Worm (Caenorhabditis elegans): Measurements from ENCODE around the gene F33G12.6.

DNA sequence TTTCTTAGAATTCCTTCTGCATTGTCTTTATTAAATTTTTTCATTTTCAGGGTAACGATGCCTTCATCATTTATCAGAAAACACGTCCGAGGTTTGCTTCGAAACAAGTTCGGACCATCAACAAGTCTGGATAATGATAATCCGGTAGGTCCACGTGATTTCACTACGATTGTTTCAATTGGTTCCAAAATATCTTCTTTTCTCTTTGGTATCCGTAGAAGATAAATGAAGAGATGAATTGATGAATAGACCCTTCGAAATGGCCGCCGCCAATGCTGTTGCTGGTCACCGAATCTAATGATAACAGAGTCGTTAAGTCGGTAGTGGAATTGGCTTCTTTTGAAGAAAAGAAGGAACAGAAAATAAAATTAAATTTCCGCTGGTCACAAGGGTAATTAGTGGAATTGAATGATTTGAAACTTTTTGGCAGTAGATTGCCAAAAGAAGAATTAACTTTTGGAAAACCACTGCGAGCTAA lies at the start of gene F33G12.6:
- TF ChIP-seq ces-1 (GFP tag; optimal IDR thresholded peaks at IDR 0.05) (peak; percentile 17), ceh-83 (GFP tag; optimal IDR thresholded peaks at IDR 0.05) (no peak), sptf-1 (tag; optimal IDR thresholded peaks at IDR 0.05) (no peak), elt-3 (tag; optimal IDR thresholded peaks at IDR 0.05) (no peak), unc-39 (tag; optimal IDR thresholded peaks at IDR 0.05) (no peak), ceh-43 (GFP tag; optimal IDR thresholded peaks at IDR 0.05) (no peak), blmp-1 (tag; optimal IDR thresholded peaks at IDR 0.05) (no peak), nhr-237 (tag; optimal IDR thresholded peaks at IDR 0.05) (no peak), nhr-12 (tag; optimal IDR thresholded peaks at IDR 0.05) (no peak), hlh-1 (tag; optimal IDR thresholded peaks at IDR 0.05) (no peak)
